Fruit fly (Drosophila melanogaster) whole organism, embryonic: ENCODE data around the gene CG17032.

Source experiments
- Bgb ChIP-seq: fragments of 200-800 bp; sonication (Bioruptor generic); IDR thresholded peaks from 2 replicates; pipeline ENCODE4 v1.3.6; 2022; ENCODE audit warnings: missing biosample characterization, missing genetic modification characterization; ENCODE audit not compliant: partially characterized antibody
- CG10209 ChIP-seq: fragments of 200-800 bp; sonication (Bioruptor generic); optimal IDR thresholded peaks from 3 replicates; lab custom pipeline; 2017; ENCODE audit warnings: missing biosample characterization, mild to moderate bottlenecking, missing genetic modification characterization, missing genetic modification reagents
- CG10431 ChIP-seq: fragments of 200-800 bp; sonication (Bioruptor generic); optimal IDR thresholded peaks from 3 replicates; lab custom pipeline; 2018; ENCODE audit warnings: missing biosample characterization, mild to moderate bottlenecking, missing genetic modification characterization
- CG12219 ChIP-seq: fragments of 200-800 bp; sonication (Bioruptor generic); optimal IDR thresholded peaks from 3 replicates; lab custom pipeline; 2018; ENCODE audit warnings: missing biosample characterization, mild to moderate bottlenecking, missing genetic modification characterization
- CG13287 ChIP-seq: fragments of 200-800 bp; sonication (Bioruptor generic); IDR thresholded peaks from 2 replicates; pipeline ENCODE4 v1.3.6; 2022; ENCODE audit warnings: missing biosample characterization, missing genetic modification characterization; ENCODE audit not compliant: partially characterized antibody
- CG13296 ChIP-seq: fragments of 200-800 bp; sonication (Bioruptor generic); optimal IDR thresholded peaks from 3 replicates; lab custom pipeline; 2018; ENCODE audit warnings: missing biosample characterization, mild to moderate bottlenecking, missing genetic modification characterization
- CG13775 ChIP-seq: fragments of 200-800 bp; sonication (Bioruptor generic); optimal IDR thresholded peaks from 3 replicates; lab custom pipeline; 2017; ENCODE audit warnings: missing biosample characterization, mild to moderate bottlenecking, missing genetic modification characterization
- CG14710 ChIP-seq: fragments of 200-800 bp; sonication (Bioruptor generic); optimal IDR thresholded peaks from 3 replicates; lab custom pipeline; 2019; ENCODE audit warnings: missing biosample characterization, mild to moderate bottlenecking, missing genetic modification characterization, moderate library complexity
- CG17612 ChIP-seq: fragments of 200-800 bp; sonication (Bioruptor generic); IDR thresholded peaks from 2 replicates; pipeline ENCODE4 v1.3.6; 2022; ENCODE audit warnings: missing biosample characterization, missing genetic modification characterization
- CG18262 ChIP-seq: fragments of 200-800 bp; optimal IDR thresholded peaks from 3 replicates; lab custom pipeline; 2019; ENCODE audit warnings: missing biosample characterization, mild to moderate bottlenecking, missing genetic modification characterization, moderate library complexity
- CG31365 ChIP-seq: fragments of 200-800 bp; sonication (Bioruptor generic); optimal IDR thresholded peaks from 2 replicates; lab custom pipeline; 2018; ENCODE audit warnings: missing biosample characterization, mild to moderate bottlenecking, missing genetic modification characterization
- CG31388 ChIP-seq: fragments of 200-800 bp; sonication (Bioruptor generic); optimal IDR thresholded peaks from 2 replicates; lab custom pipeline; 2016; ENCODE audit warnings: missing biosample characterization, missing genetic modification characterization
- CG32772 ChIP-seq: fragments of 200-800 bp; sonication (Bioruptor generic); IDR thresholded peaks from 2 replicates; pipeline ENCODE4 v1.3.6; 2022; ENCODE audit warnings: missing biosample characterization, missing genetic modification characterization
- CG33213 ChIP-seq: fragments of 200-800 bp; sonication (Bioruptor generic); optimal IDR thresholded peaks from 3 replicates; lab custom pipeline; 2016; ENCODE audit warnings: missing biosample characterization, missing genetic modification characterization
- CG4707 ChIP-seq: fragments of 200-800 bp; sonication (Bioruptor generic); optimal IDR thresholded peaks from 2 replicates; lab custom pipeline; 2018; ENCODE audit warnings: missing biosample characterization, mild to moderate bottlenecking, missing genetic modification characterization, moderate library complexity
- CG4820 ChIP-seq: fragments of 200-800 bp; sonication (Bioruptor generic); optimal IDR thresholded peaks from 3 replicates; lab custom pipeline; 2016; ENCODE audit warnings: missing biosample characterization, missing genetic modification characterization
- CG6254 ChIP-seq: fragments of 200-800 bp; sonication (Bioruptor generic); optimal IDR thresholded peaks from 3 replicates; lab custom pipeline; 2017; ENCODE audit warnings: mild to moderate bottlenecking, missing biosample characterization, missing genetic modification reagents, missing genetic modification characterization
- CG6689 ChIP-seq: fragments of 200-800 bp; sonication (Bioruptor generic); IDR thresholded peaks from 2 replicates; pipeline ENCODE4 v1.3.6; 2022; ENCODE audit warnings: missing biosample characterization, missing genetic modification characterization
- CG8089 ChIP-seq: fragments of 200-800 bp; sonication (Bioruptor generic); optimal IDR thresholded peaks from 3 replicates; lab custom pipeline; 2016; ENCODE audit warnings: missing biosample characterization, missing genetic modification characterization
- CG8478 ChIP-seq: fragments of >200 bp; optimal IDR thresholded peaks from 2 replicates; lab custom pipeline; 2018
- CTCF ChIP-seq: fragments of 200-800 bp; sonication (Bioruptor generic); optimal IDR thresholded peaks from 2 replicates; lab custom pipeline; 2017; ENCODE audit warnings: missing biosample characterization, mild to moderate bottlenecking, missing genetic modification characterization, moderate library complexity
- Camta ChIP-seq: fragments of 200-800 bp; sonication (Bioruptor generic); optimal IDR thresholded peaks from 2 replicates; lab custom pipeline; 2016; ENCODE audit warnings: missing biosample characterization, missing genetic modification characterization
- Chrac-16 ChIP-seq: fragments of 200-800 bp; sonication (Bioruptor generic); optimal IDR thresholded peaks from 3 replicates; lab custom pipeline; 2016; ENCODE audit warnings: missing biosample characterization, missing genetic modification characterization
- Doc2 ChIP-seq: fragments of 200-800 bp; sonication (Bioruptor generic); IDR thresholded peaks from 2 replicates; pipeline ENCODE4 v1.3.6; 2022; ENCODE audit warnings: missing biosample characterization, missing genetic modification characterization
- Eip74EF ChIP-seq, 2 experiments: fragments of 200-800 bp in 1 of 2; fragments of >200 bp in 1 of 2; sonication (Bioruptor generic) in 1 of 2; optimal IDR thresholded peaks; 2 replicates each; lab custom pipeline; 2017 to 2019; ENCODE audit warnings: missing biosample characterization in 2 of 2, missing genetic modification characterization in 2 of 2, mild to moderate bottlenecking in 1 of 2, moderate library complexity in 1 of 2
- Lim3 ChIP-seq: fragments of 200-800 bp; sonication (Bioruptor generic); IDR thresholded peaks from 2 replicates; pipeline ENCODE4 v1.3.6; 2022; ENCODE audit warnings: missing biosample characterization, missing genetic modification characterization
- NfI ChIP-seq: fragments of 200-800 bp; sonication (Bioruptor generic); optimal IDR thresholded peaks from 3 replicates; lab custom pipeline; 2018; ENCODE audit warnings: missing biosample characterization, mild to moderate bottlenecking, missing genetic modification characterization, moderate library complexity
- Oli ChIP-seq: fragments of 200-800 bp; sonication (Bioruptor generic); optimal IDR thresholded peaks from 2 replicates; lab custom pipeline; 2018; ENCODE audit warnings: missing biosample characterization, mild to moderate bottlenecking, missing genetic modification characterization, moderate library complexity
- Trl ChIP-seq, 3 experiments: fragments of >200 bp in 2 of 3; fragments of 200-800 bp in 1 of 3; sonication (Bioruptor generic) in 1 of 3; optimal IDR thresholded peaks; 2 replicates in 1 of 3; 3 replicates in 2 of 3; lab custom pipeline; 2016 to 2017; ENCODE audit warnings: missing biosample characterization in 1 of 3, missing genetic modification characterization in 1 of 3
- Vsx1 ChIP-seq: fragments of 200-800 bp; sonication (Bioruptor generic); optimal IDR thresholded peaks from 2 replicates; lab custom pipeline; 2017; ENCODE audit warnings: missing biosample characterization, mild to moderate bottlenecking, missing genetic modification characterization, missing genetic modification reagents
- btn ChIP-seq: fragments of 200-800 bp; sonication (Bioruptor generic); optimal IDR thresholded peaks from 2 replicates; lab custom pipeline; 2016; ENCODE audit warnings: missing biosample characterization, missing genetic modification characterization
- crol ChIP-seq: fragments of 200-800 bp; sonication (Bioruptor generic); IDR thresholded peaks from 2 replicates; pipeline ENCODE4 v1.3.6; 2022; ENCODE audit warnings: missing biosample characterization, missing genetic modification characterization
- fd3F ChIP-seq: fragments of 200-800 bp; sonication (Bioruptor generic); optimal IDR thresholded peaks from 2 replicates; lab custom pipeline; 2018; ENCODE audit warnings: missing biosample characterization, mild to moderate bottlenecking, missing genetic modification characterization, moderate library complexity
- fd64A ChIP-seq: fragments of 200-800 bp; sonication (Bioruptor generic); optimal IDR thresholded peaks from 3 replicates; lab custom pipeline; 2018; ENCODE audit warnings: missing biosample characterization, mild to moderate bottlenecking, missing genetic modification characterization
- jumu ChIP-seq: fragments of 200-800 bp; sonication (Bioruptor generic); optimal IDR thresholded peaks from 3 replicates; lab custom pipeline; 2016; ENCODE audit warnings: missing biosample characterization, missing genetic modification characterization
- knrl ChIP-seq: fragments of 200-800 bp; sonication (Bioruptor generic); IDR thresholded peaks from 3 replicates; pipeline ENCODE4 v1.3.6; 2022; ENCODE audit warnings: missing biosample characterization, missing genetic modification characterization; ENCODE audit not compliant: partially characterized antibody
- luna ChIP-seq: fragments of 200-800 bp; sonication (Bioruptor generic); optimal IDR thresholded peaks from 2 replicates; lab custom pipeline; 2016; ENCODE audit warnings: missing biosample characterization, missing genetic modification characterization
- mld ChIP-seq: fragments of 200-800 bp; sonication (Bioruptor generic); IDR thresholded peaks from 3 replicates; pipeline ENCODE4 v1.3.6; 2022; ENCODE audit warnings: missing biosample characterization, missing genetic modification characterization; ENCODE audit not compliant: partially characterized antibody
- nerfin-1 ChIP-seq: fragments of 200-800 bp; sonication (Bioruptor generic); optimal IDR thresholded peaks from 3 replicates; lab custom pipeline; 2019; ENCODE audit warnings: missing biosample characterization, mild to moderate bottlenecking, missing genetic modification characterization, moderate library complexity
- odd ChIP-seq: fragments of 200-800 bp; sonication (Bioruptor generic); optimal IDR thresholded peaks from 2 replicates; lab custom pipeline; 2017; ENCODE audit warnings: missing biosample characterization, mild to moderate bottlenecking, missing genetic modification characterization
- pan ChIP-seq, 4 experiments: fragments of >200 bp in 3 of 4; fragments of 200-800 bp in 1 of 4; sonication (Bioruptor generic) in 1 of 4; optimal IDR thresholded peaks in 3 of 4; IDR thresholded peaks in 1 of 4; 2 replicates each; pipeline versions ENCODE4 v1.3.6 to Lab custom; 2017 to 2022; ENCODE audit warnings: missing biosample characterization in 2 of 4, missing genetic modification characterization in 2 of 4, mixed read lengths in 1 of 4
- rib ChIP-seq: fragments of 200-800 bp; sonication (Bioruptor generic); IDR thresholded peaks from 2 replicates; pipeline ENCODE4 v1.3.6; 2022; ENCODE audit warnings: missing biosample characterization, missing genetic modification characterization
- ro ChIP-seq: fragments of 200-800 bp; sonication (Bioruptor generic); IDR thresholded peaks from 2 replicates; pipeline ENCODE4 v1.3.6; 2022; ENCODE audit warnings: missing biosample characterization, missing genetic modification characterization
- salm ChIP-seq: fragments of 200-800 bp; sonication (Bioruptor generic); optimal IDR thresholded peaks from 2 replicates; lab custom pipeline; 2018; ENCODE audit warnings: missing biosample characterization, mild to moderate bottlenecking, missing genetic modification characterization
- sr ChIP-seq: fragments of 200-800 bp; sonication (Bioruptor generic); IDR thresholded peaks from 3 replicates; pipeline ENCODE4 v1.3.6; 2022; ENCODE audit warnings: missing biosample characterization, missing genetic modification characterization
- tll ChIP-seq, 2 experiments: fragments of 200-800 bp in 1 of 2; fragments of >200 bp in 1 of 2; sonication (Bioruptor generic) in 1 of 2; optimal IDR thresholded peaks; 2 replicates each; lab custom pipeline; 2017 to 2019; ENCODE audit warnings: missing biosample characterization in 2 of 2, missing genetic modification characterization in 2 of 2, mild to moderate bottlenecking in 1 of 2, moderate library complexity in 1 of 2
- vnd ChIP-seq: fragments of 200-800 bp; sonication (Bioruptor generic); IDR thresholded peaks from 3 replicates; pipeline ENCODE4 v1.3.6; 2022; ENCODE audit warnings: missing biosample characterization, missing genetic modification characterization; ENCODE audit not compliant: partially characterized antibody
- vvl ChIP-seq: fragments of 200-800 bp; sonication (Bioruptor generic); IDR thresholded peaks from 2 replicates; pipeline ENCODE4 v1.3.6; 2022; ENCODE audit warnings: missing biosample characterization, missing genetic modification characterization
- wek ChIP-seq: fragments of 200-800 bp; sonication (Bioruptor generic); optimal IDR thresholded peaks from 3 replicates; lab custom pipeline; 2018; ENCODE audit warnings: missing biosample characterization, mild to moderate bottlenecking, missing genetic modification characterization, moderate library complexity

The CG17032 gene

dm6 chr3L:15954784-15955427, 3.7 kb upstream of the CG17032 start, which contains the start of the genes Pka-C3 and GXIVsPLA2 (continued):
- TF ChIP-seq CG8089 (GFP tag; lab: Kevin White, UChicago) (no peak), CG31365 (tag; lab: Kevin White, UChicago) (no peak), wek (GFP tag; lab: Kevin White, UChicago) (no peak), jumu (GFP tag; lab: Kevin White, UChicago) (no peak), tll (GFP tag; optimal IDR thresholded peaks at IDR 0.05; lab: Kevin White, UChicago) (no peak), Bgb (GFP tag; lab: Robert Waterston, UW) (0 out of 2 replicates have a peak, but pooled peaks have one; percentile 19), Vsx1 (GFP tag; lab: Kevin White, UChicago) (no peak), nerfin-1 (tag; lab: Kevin White, UChicago) (no peak), CG10431 (GFP tag; lab: Kevin White, UChicago) (no peak), Trl (optimal IDR thresholded peaks at IDR 0.05; lab: Kevin White, UChicago) (no peak), Trl (GFP tag; optimal IDR thresholded peaks at IDR 0.05; lab: Kevin White, UChicago) (no peak), crol (GFP tag; lab: Robert Waterston, UW) (no peak), mld (no peak), CG13296 (GFP tag; lab: Kevin White, UChicago) (no peak), knrl (GFP tag; lab: Robert Waterston, UW) (peak; percentile 45; the same call in 1 of the 3 replicates), CG4820 (GFP tag; lab: Kevin White, UChicago) (no peak), CG32772 (GFP tag; lab: Robert Waterston, UW) (no peak), CG6689 (GFP tag; lab: Robert Waterston, UW) (no peak), ro (GFP tag; lab: Robert Waterston, UW) (no peak), odd (GFP tag; lab: Kevin White, UChicago) (no peak), CG33213 (GFP tag; lab: Kevin White, UChicago) (no peak), CG13775 (GFP tag; lab: Kevin White, UChicago) (no peak), CG6254 (GFP tag; lab: Kevin White, UChicago) (peak; percentile 33), CG8478 (lab: Kevin White, UChicago) (no peak), vvl (no peak), Camta (no peak), Eip74EF (GFP tag; optimal IDR thresholded peaks at IDR 0.05; lab: Kevin White, UChicago) (no peak), vnd (GFP tag; lab: Robert Waterston, UW) (no peak), CG4707 (no peak), Oli (no peak), CG18262 (peak; percentile 35), btn (GFP tag; lab: Kevin White, UChicago) (no peak), CG12219 (GFP tag; lab: Kevin White, UChicago) (no peak), Chrac-16 (no peak), rib (GFP tag; lab: Robert Waterston, UW) (no peak), CG10209 (GFP tag; lab: Kevin White, UChicago) (no peak), luna (GFP tag; lab: Kevin White, UChicago) (no peak), Lim3 (GFP tag; lab: Robert Waterston, UW) (no peak), NfI (GFP tag; lab: Kevin White, UChicago) (no peak), salm (tag; lab: Kevin White, UChicago) (no peak), pan (optimal IDR thresholded peaks at IDR 0.05; lab: Kevin White, UChicago) (no peak), pan (GFP tag; optimal IDR thresholded peaks at IDR 0.05 in 1 of 2, IDR thresholded peaks at IDR 0.05 in 1 of 2) (no peak), sr (GFP tag; lab: Robert Waterston, UW) (no peak), CG17612 (no peak), CG13287 (GFP tag; lab: Robert Waterston, UW) (peak; percentile 37; the same call in 1 of the 2 replicates), fd64A (GFP tag; lab: Kevin White, UChicago) (no peak), CG31388 (GFP tag; lab: Kevin White, UChicago) (no peak), Doc2 (no peak), CG14710 (peak; percentile 56), fd3F (no peak), CTCF (GFP tag; lab: Kevin White, UChicago) (peak; percentile 95)
